Worm (Caenorhabditis elegans) whole organism, late embryonic: ENCODE data around the gene C15F1.2.

Source experiments
- C08G9.2 ChIP-seq: sonication (generic microtip); optimal IDR thresholded peaks from 2 replicates; lab custom pipeline; 2016; ENCODE audit warnings: mild to moderate bottlenecking, missing genetic modification characterization, moderate library complexity, missing compliant biosample characterization
- C38D4.7 ChIP-seq: fragments of 200-800 bp; sonication (Bioruptor generic); optimal IDR thresholded peaks from 2 replicates; lab custom pipeline; 2018; ENCODE audit warnings: mild to moderate bottlenecking, missing genetic modification characterization, moderate library complexity, missing compliant biosample characterization
- ahr-1 ChIP-seq: sonication (generic microtip); optimal IDR thresholded peaks from 2 replicates; lab custom pipeline; 2016; ENCODE audit warnings: missing genetic modification characterization, missing compliant biosample characterization
- ama-1 ChIP-seq: fragments of 150-350 bp; optimal IDR thresholded peaks from 2 replicates; lab custom pipeline; 2014
- ceh-14 ChIP-seq: sonication (generic microtip); optimal IDR thresholded peaks from 2 replicates; lab custom pipeline; 2016; ENCODE audit warnings: missing genotype, missing genetic modification characterization, missing compliant biosample characterization
- ceh-2 ChIP-seq: sonication (generic microtip); optimal IDR thresholded peaks from 2 replicates; lab custom pipeline; 2016; ENCODE audit warnings: missing genotype, missing genetic modification characterization, missing compliant biosample characterization
- ceh-24 ChIP-seq: sonication (generic microtip); optimal IDR thresholded peaks from 2 replicates; lab custom pipeline; 2016; ENCODE audit warnings: mild to moderate bottlenecking, missing genetic modification characterization, missing compliant biosample characterization
- ceh-30 ChIP-seq: fragments of 150-350 bp; optimal IDR thresholded peaks from 2 replicates; lab custom pipeline; 2014; ENCODE audit warnings: missing biosample characterization, missing genetic modification characterization
- ceh-34 ChIP-seq: sonication (generic microtip); optimal IDR thresholded peaks from 2 replicates; lab custom pipeline; 2016; ENCODE audit warnings: mild to moderate bottlenecking, missing genetic modification characterization, missing compliant biosample characterization
- ceh-45 ChIP-seq: fragments of 200-800 bp; sonication (Bioruptor generic); IDR thresholded peaks from 2 replicates; pipeline ENCODE4 v1.3.6; 2022; ENCODE audit warnings: missing genetic modification reagents, missing genetic modification characterization, missing compliant biosample characterization
- ceh-48 ChIP-seq: sonication (generic microtip); optimal IDR thresholded peaks from 2 replicates; lab custom pipeline; 2016; ENCODE audit warnings: missing genetic modification characterization, inconsistent platforms, missing compliant biosample characterization
- ceh-6 ChIP-seq: fragments of 200-800 bp; sonication (Bioruptor generic); optimal IDR thresholded peaks from 2 replicates; lab custom pipeline; 2018; ENCODE audit warnings: mild to moderate bottlenecking, missing genetic modification characterization, missing compliant biosample characterization
- che-1 ChIP-seq: sonication (generic microtip); optimal IDR thresholded peaks from 2 replicates; lab custom pipeline; 2016; ENCODE audit warnings: mild to moderate bottlenecking, missing genetic modification characterization, missing compliant biosample characterization
- dve-1 ChIP-seq: sonication (generic microtip); optimal IDR thresholded peaks from 2 replicates; lab custom pipeline; 2017; ENCODE audit warnings: antibody characterized with exemption, mild to moderate bottlenecking, missing genetic modification characterization, missing compliant biosample characterization
- elt-4 ChIP-seq: sonication (generic microtip); optimal IDR thresholded peaks from 2 replicates; lab custom pipeline; 2016; ENCODE audit warnings: missing genetic modification characterization, missing compliant biosample characterization
- ets-4 ChIP-seq: sonication (generic microtip); optimal IDR thresholded peaks from 2 replicates; lab custom pipeline; 2016; ENCODE audit warnings: missing genetic modification characterization, missing compliant biosample characterization
- eyg-1 ChIP-seq: sonication (generic microtip); optimal IDR thresholded peaks from 2 replicates; lab custom pipeline; 2016; ENCODE audit warnings: missing genotype, missing genetic modification characterization, missing compliant biosample characterization
- fax-1 ChIP-seq: sonication (generic microtip); optimal IDR thresholded peaks from 2 replicates; lab custom pipeline; 2016; ENCODE audit warnings: missing genotype, missing genetic modification characterization, missing compliant biosample characterization
- fkh-6 ChIP-seq: sonication (generic microtip); optimal IDR thresholded peaks from 2 replicates; lab custom pipeline; 2016; ENCODE audit warnings: missing genetic modification characterization, missing compliant biosample characterization
- hlh-13 ChIP-seq: fragments of 200-800 bp; sonication (Bioruptor generic); optimal IDR thresholded peaks from 2 replicates; lab custom pipeline; 2018; ENCODE audit warnings: mild to moderate bottlenecking, missing genetic modification characterization, missing compliant biosample characterization
- hlh-15 ChIP-seq: sonication (generic microtip); optimal IDR thresholded peaks from 2 replicates; lab custom pipeline; 2016; ENCODE audit warnings: missing genetic modification characterization, missing compliant biosample characterization
- hlh-30 ChIP-seq: sonication (generic microtip); optimal IDR thresholded peaks from 2 replicates; lab custom pipeline; 2017; ENCODE audit warnings: antibody characterized with exemption, missing genetic modification characterization, missing compliant biosample characterization; ENCODE audit not compliant: insufficient read depth
- hlh-6 ChIP-seq: sonication (generic microtip); optimal IDR thresholded peaks from 2 replicates; lab custom pipeline; 2016; ENCODE audit warnings: missing genotype, missing genetic modification characterization, missing compliant biosample characterization
- mec-3 ChIP-seq: sonication (generic microtip); optimal IDR thresholded peaks from 2 replicates; lab custom pipeline; 2016; ENCODE audit warnings: borderline replicate concordance, missing genetic modification characterization, missing compliant biosample characterization
- nfya-1 ChIP-seq: sonication (generic microtip); optimal IDR thresholded peaks from 2 replicates; lab custom pipeline; 2017; ENCODE audit warnings: missing genetic modification characterization, mild to moderate bottlenecking, missing compliant biosample characterization, antibody characterized with exemption, moderate library complexity
- nhr-232 ChIP-seq: sonication (generic microtip); optimal IDR thresholded peaks from 2 replicates; lab custom pipeline; 2016; ENCODE audit warnings: missing genetic modification characterization, missing compliant biosample characterization
- pat-9 ChIP-seq: fragments of 200-800 bp; sonication (Bioruptor generic); optimal IDR thresholded peaks from 2 replicates; lab custom pipeline; 2018; ENCODE audit warnings: mild to moderate bottlenecking, missing genetic modification characterization, moderate library complexity, missing compliant biosample characterization
- pha-4 ChIP-seq: fragments of 150-350 bp; optimal IDR thresholded peaks from 2 replicates; lab custom pipeline; 2018; ENCODE audit warnings: missing biosample characterization, missing genetic modification reagents, missing genetic modification characterization
- pqm-1 ChIP-seq: sonication (generic microtip); optimal IDR thresholded peaks from 2 replicates; lab custom pipeline; 2016; ENCODE audit warnings: missing genetic modification characterization, missing compliant biosample characterization
- pros-1 ChIP-seq: fragments of 150-350 bp; optimal IDR thresholded peaks from 2 replicates; lab custom pipeline; 2014; ENCODE audit warnings: missing biosample characterization, missing genetic modification reagents, missing genetic modification characterization
- sdc-2 ChIP-seq: sonication (generic microtip); optimal IDR thresholded peaks from 2 replicates; lab custom pipeline; 2016; ENCODE audit warnings: missing genotype, missing genetic modification characterization, missing compliant biosample characterization
- ttx-3 ChIP-seq: sonication (generic microtip); optimal IDR thresholded peaks from 2 replicates; lab custom pipeline; 2016; ENCODE audit warnings: missing genetic modification reagents, missing genetic modification characterization, missing compliant biosample characterization
- unc-3 ChIP-seq, 2 experiments: fragments of 200-800 bp in 1 of 2; sonication (Bioruptor generic) in 1 of 2; sonication (generic microtip) in 1 of 2; conservative IDR thresholded peaks in 1 of 2; optimal IDR thresholded peaks in 1 of 2; 2 replicates each; pipeline versions ENCODE4 v1.3.6 to Lab custom; 2016 to 2022; ENCODE audit warnings: missing compliant biosample characterization in 2 of 2, missing genetic modification characterization in 2 of 2, missing genetic modification reagents in 1 of 2
- unc-42 ChIP-seq: sonication (generic microtip); optimal IDR thresholded peaks from 2 replicates; lab custom pipeline; 2016; ENCODE audit warnings: missing genotype, missing genetic modification characterization, missing compliant biosample characterization
- unc-55 ChIP-seq: sonication (generic microtip); optimal IDR thresholded peaks from 2 replicates; lab custom pipeline; 2017; ENCODE audit warnings: missing biosample characterization, missing genetic modification reagents, missing genetic modification characterization
- unc-86 ChIP-seq: sonication (generic microtip); optimal IDR thresholded peaks from 2 replicates; lab custom pipeline; 2016; ENCODE audit warnings: missing genetic modification characterization, missing compliant biosample characterization

Gene C15F1.2

DNA sequence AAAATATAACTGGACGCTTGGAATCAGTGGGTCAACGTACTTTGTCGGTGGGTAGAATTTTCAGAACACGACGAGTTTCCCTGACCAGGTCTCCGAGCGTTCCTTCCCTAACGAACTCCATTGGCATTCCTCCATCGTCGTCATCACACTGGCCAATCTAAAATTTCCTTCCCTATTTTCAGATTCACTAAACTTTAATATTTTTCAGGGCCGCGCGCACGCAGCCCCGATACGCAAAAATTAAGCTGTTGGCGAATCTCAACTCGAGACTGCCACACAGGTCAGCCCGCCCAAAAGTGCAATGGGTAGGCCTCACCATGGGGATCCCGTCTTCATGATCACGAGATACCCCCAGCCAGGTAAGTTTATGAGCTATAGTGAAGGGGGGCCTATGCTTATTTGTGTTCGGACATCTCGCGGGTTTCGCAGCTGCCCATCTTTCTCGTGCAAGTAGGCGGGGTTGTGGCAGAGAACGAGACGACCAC, 11.5 kb upstream of the C15F1.2 start (continued):
- TF ChIP-seq nhr-232 (tag; lab: Kevin White, UChicago) (no peak), unc-3 (GFP tag; conservative IDR thresholded peaks at IDR 0.05; lab: Robert Waterston, UW) (no peak), unc-3 (tag; optimal IDR thresholded peaks at IDR 0.05; lab: Kevin White, UChicago) (no peak), hlh-30 (peak; percentile 92), unc-42 (tag; lab: Kevin White, UChicago) (no peak), ceh-6 (GFP tag; lab: Kevin White, UChicago) (no peak), mec-3 (tag; lab: Kevin White, UChicago) (no peak), ceh-34 (tag; lab: Kevin White, UChicago) (peak; percentile 61)
- TF ChIP-seq, all 69 proteins: peak for 20

DNA sequence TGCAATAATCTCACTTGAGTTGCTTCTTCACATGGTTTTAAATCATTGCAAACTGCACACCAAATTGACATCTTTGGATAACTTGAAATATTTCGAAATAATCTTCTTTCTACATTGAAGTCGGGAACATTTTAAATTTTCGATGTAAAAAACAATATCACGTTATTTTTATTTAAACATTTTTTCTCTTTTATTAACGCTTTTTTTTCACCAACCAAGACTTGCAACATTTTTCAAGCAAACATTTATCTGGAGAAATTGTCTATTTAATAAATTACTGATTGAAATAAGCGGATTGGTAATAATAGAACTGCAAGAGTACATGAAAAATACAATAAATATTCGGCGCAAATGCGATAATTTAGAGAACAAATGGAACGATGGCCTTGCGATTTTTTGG, 9.2 kb upstream of the C15F1.2 start, which contains the start of gene C15F1.5:
Gene C15F1.5, minus strand, starts transcription at position 101 of the 400 bp plus-strand sequence.
- TF ChIP-seq ttx-3 (no peak), ceh-34 (tag; lab: Kevin White, UChicago) (no peak), fkh-6 (tag; lab: Kevin White, UChicago) (no peak), eyg-1 (tag; lab: Kevin White, UChicago) (no peak), ceh-45 (GFP tag; lab: Robert Waterston, UW) (no peak), ets-4 (tag; lab: Kevin White, UChicago) (no peak), unc-86 (tag; lab: Kevin White, UChicago) (no peak), ceh-30 (tag; lab: Kevin White, UChicago) (no peak), hlh-13 (no peak), unc-55 (GFP tag; lab: Kevin White, UChicago) (no peak), C38D4.7 (GFP tag; lab: Kevin White, UChicago) (no peak), mec-3 (tag; lab: Kevin White, UChicago) (no peak), fax-1 (tag; lab: Kevin White, UChicago) (no peak)

DNA sequence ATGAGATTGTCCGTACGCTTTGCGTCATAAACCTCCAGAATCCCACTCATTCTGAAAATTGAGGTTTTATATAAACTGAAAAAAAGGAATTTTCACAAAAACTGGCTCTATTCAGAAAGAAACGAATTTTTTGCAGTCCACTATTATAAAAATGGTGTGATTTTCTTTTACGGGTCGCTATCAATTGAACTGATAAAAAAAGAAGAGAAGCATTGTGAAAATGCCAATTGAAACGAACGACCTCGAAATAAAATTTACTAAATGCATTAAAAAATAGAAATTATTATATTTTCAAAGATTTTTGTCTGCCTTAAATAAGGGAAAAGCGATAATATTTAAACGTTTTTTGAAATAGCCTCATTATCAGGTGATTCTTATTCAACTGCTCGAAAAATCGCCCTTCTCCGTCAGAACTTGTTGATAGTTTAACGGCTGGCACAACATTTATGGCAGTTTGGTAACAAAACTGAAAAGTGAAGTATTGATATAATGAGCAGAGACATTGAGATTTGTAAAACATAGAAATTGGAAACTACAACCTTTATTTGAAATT, 7.5 kb upstream of the C15F1.2 start, which contains the start of gene art-1:
Gene art-1, minus strand, starts transcription at position 51 of the 553 bp plus-strand sequence.
- no peak for TF ChIP-seq C38D4.7 (GFP tag; lab: Kevin White, UChicago)
- no peak for TF ChIP-seq pqm-1 (tag; lab: Kevin White, UChicago)
- no peak for TF ChIP-seq hlh-30
- no peak for TF ChIP-seq ceh-48

DNA sequence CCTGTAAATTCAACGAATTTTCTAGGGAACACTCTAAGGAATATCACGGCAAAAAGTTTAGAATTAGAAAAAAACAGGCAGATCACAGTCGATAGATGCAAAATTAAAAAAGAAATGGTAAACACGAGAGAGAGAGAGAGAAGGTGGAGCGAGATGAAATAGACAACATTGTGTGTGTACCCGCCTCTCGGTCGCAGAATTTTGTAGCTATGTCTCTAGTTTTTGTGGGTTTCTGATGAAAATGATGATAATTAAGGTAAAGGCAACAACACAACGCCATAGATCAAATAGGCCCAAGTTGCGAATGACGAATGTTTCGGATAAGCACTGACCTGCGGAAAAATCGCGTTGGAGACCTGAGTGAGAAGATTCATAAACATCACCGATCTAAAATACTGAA, 6.3 kb upstream of the C15F1.2 start, which contains the start of gene sod-1:
Gene sod-1, minus strand, starts transcription at position 387 of the 400 bp plus-strand sequence.
- no peak for TF ChIP-seq hlh-6
- TF ChIP-seq fkh-6 (tag; lab: Kevin White, UChicago), result no peak
- TF ChIP-seq hlh-15, result no peak
- no peak for TF ChIP-seq ceh-14
- TF ChIP-seq ets-4 (tag; lab: Kevin White, UChicago), result no peak
- TF ChIP-seq ceh-24 (tag; lab: Kevin White, UChicago), result no peak
- TF ChIP-seq fax-1 (tag; lab: Kevin White, UChicago), result no peak
- no peak for TF ChIP-seq eyg-1 (tag; lab: Kevin White, UChicago)
- TF ChIP-seq pros-1 (tag; lab: Kevin White, UChicago), result no peak
- TF ChIP-seq ceh-2 (tag; lab: Kevin White, UChicago), result no peak
- no peak for TF ChIP-seq sdc-2
- no peak for TF ChIP-seq elt-4 (tag; lab: Kevin White, UChicago)
- no peak for TF ChIP-seq ahr-1

DNA sequence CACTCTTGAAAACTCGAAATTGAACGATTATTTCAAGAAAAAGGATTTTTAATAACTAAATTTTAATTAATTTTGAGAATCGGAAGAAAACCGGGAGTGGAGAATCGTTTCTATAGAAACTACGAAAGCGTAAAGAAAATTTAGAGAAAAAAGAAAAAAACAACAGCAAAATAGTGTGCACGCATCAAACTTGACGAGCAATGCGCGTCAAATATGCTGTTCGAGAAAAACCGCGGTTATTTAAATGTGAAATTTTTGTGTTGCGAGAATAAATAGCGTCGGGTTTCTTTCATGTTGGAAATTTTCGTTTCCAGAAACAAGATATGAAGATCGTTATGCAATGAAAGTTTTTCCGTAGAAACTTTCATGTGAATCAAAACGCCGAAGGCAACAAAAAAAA, 5.7 kb upstream of the C15F1.2 start:
- TF ChIP-seq elt-4 (tag; lab: Kevin White, UChicago) (no peak), nfya-1 (tag; lab: Kevin White, UChicago) (peak; percentile 14)

DNA sequence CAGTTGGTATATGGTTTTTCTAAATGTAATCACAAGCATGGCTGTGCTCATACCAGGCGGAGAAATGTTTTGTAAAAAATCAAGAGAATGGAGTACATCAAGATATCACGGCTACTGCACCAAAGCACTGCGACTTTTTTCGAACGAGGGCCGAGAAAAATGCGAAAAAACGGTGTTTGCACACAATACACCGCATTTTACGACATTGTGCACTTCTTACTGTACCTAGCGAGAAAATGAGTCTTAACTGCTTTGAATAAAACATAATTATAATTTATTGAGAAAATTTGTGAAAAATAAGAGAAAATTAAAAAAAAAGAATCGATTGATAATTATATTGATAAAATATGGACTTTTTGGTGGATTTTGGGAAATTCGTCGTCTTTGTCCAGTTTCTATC, 4.0 kb upstream of the C15F1.2 start:
- TF ChIP-seq hlh-30, result no peak
- TF ChIP-seq C08G9.2 (tag; lab: Kevin White, UChicago), result no peak
- TF ChIP-seq dve-1 (tag; lab: Kevin White, UChicago), result no peak
- no peak for TF ChIP-seq ahr-1
- TF ChIP-seq pha-4 (tag; lab: Kevin White, UChicago), result no peak
- no peak for TF ChIP-seq ama-1
- no peak for TF ChIP-seq ceh-14
- TF ChIP-seq che-1 (tag; lab: Kevin White, UChicago), result no peak
- no peak for TF ChIP-seq mec-3 (tag; lab: Kevin White, UChicago)
- no peak for TF ChIP-seq unc-42 (tag; lab: Kevin White, UChicago)
- no peak for TF ChIP-seq C38D4.7 (GFP tag; lab: Kevin White, UChicago)
- TF ChIP-seq pat-9, result no peak
